Fruit fly (Drosophila melanogaster) whole organism, embryonic: ENCODE data around the gene aqz.

Experiments
- CG10366 ChIP-seq: fragments of 200-800 bp; sonication (Bioruptor generic); IDR thresholded peaks from 2 replicates; pipeline ENCODE4 v1.3.6; 2022; ENCODE audit warnings: missing biosample characterization, missing genetic modification characterization
- CG14441 ChIP-seq: fragments of 200-800 bp; sonication (Bioruptor generic); IDR thresholded peaks from 2 replicates; pipeline ENCODE4 v1.3.6; 2022; ENCODE audit warnings: missing biosample characterization, missing genetic modification characterization
- CG15514 ChIP-seq: fragments of 200-800 bp; sonication (Bioruptor generic); optimal IDR thresholded peaks from 3 replicates; lab custom pipeline; 2017; ENCODE audit warnings: missing biosample characterization, missing genetic modification characterization, mild to moderate bottlenecking, moderate library complexity, missing genetic modification reagents
- CG15601 ChIP-seq: fragments of 200-800 bp; sonication (Bioruptor generic); optimal IDR thresholded peaks from 3 replicates; lab custom pipeline; 2019; ENCODE audit warnings: missing biosample characterization, mild to moderate bottlenecking, missing genetic modification characterization, moderate library complexity
- CG1602 ChIP-seq: fragments of 200-800 bp; sonication (Bioruptor generic); optimal IDR thresholded peaks from 3 replicates; lab custom pipeline; 2016; ENCODE audit warnings: missing biosample characterization, missing genetic modification characterization
- CG16779 ChIP-seq: fragments of 200-800 bp; sonication (Bioruptor generic); IDR thresholded peaks from 2 replicates; pipeline ENCODE4 v1.3.6; 2022; ENCODE audit warnings: missing biosample characterization, missing genetic modification characterization
- CG3065 ChIP-seq: fragments of 200-800 bp; sonication (Bioruptor generic); optimal IDR thresholded peaks from 2 replicates; lab custom pipeline; 2016; ENCODE audit warnings: missing biosample characterization, missing genetic modification characterization
- CG31224 ChIP-seq: fragments of 200-800 bp; sonication (Bioruptor generic); IDR thresholded peaks from 2 replicates; pipeline ENCODE4 v1.3.6; 2022; ENCODE audit warnings: missing biosample characterization, missing genetic modification characterization
- CG3995 ChIP-seq: fragments of 200-800 bp; sonication (Bioruptor generic); optimal IDR thresholded peaks from 3 replicates; lab custom pipeline; 2016; ENCODE audit warnings: missing biosample characterization, missing genetic modification characterization
- CG4328 ChIP-seq: fragments of 200-800 bp; sonication (Bioruptor generic); optimal IDR thresholded peaks from 3 replicates; lab custom pipeline; 2017; ENCODE audit warnings: missing biosample characterization, missing genetic modification reagents, missing genetic modification characterization
- CG43689 ChIP-seq: fragments of 200-800 bp; sonication (Bioruptor generic); IDR thresholded peaks from 2 replicates; pipeline ENCODE4 v1.3.6; 2022; ENCODE audit warnings: missing biosample characterization, missing genetic modification characterization
- CG4730 ChIP-seq: fragments of 200-800 bp; sonication (Bioruptor generic); IDR thresholded peaks from 2 replicates; pipeline ENCODE4 v1.3.6; 2022; ENCODE audit warnings: missing biosample characterization, missing genetic modification characterization
- CG6689 ChIP-seq: fragments of 200-800 bp; sonication (Bioruptor generic); IDR thresholded peaks from 2 replicates; pipeline ENCODE4 v1.3.6; 2022; ENCODE audit warnings: missing biosample characterization, missing genetic modification characterization
- CG6791 ChIP-seq: fragments of 200-800 bp; sonication (Bioruptor generic); IDR thresholded peaks from 3 replicates; pipeline ENCODE4 v1.3.6; 2022; ENCODE audit warnings: missing biosample characterization, missing genetic modification characterization; ENCODE audit not compliant: partially characterized antibody
- CG9727 ChIP-seq: fragments of 200-800 bp; sonication (Bioruptor generic); optimal IDR thresholded peaks from 3 replicates; lab custom pipeline; 2017; ENCODE audit warnings: missing biosample characterization, mild to moderate bottlenecking, missing genetic modification characterization
- CG9797 ChIP-seq: fragments of 200-800 bp; sonication (Bioruptor generic); optimal IDR thresholded peaks from 3 replicates; lab custom pipeline; 2018; ENCODE audit warnings: missing biosample characterization, mild to moderate bottlenecking, missing genetic modification characterization
- CHES-1-like ChIP-seq: fragments of 200-800 bp; sonication (Bioruptor generic); optimal IDR thresholded peaks from 2 replicates; lab custom pipeline; 2016; ENCODE audit warnings: missing biosample characterization, missing genetic modification characterization
- CrebB ChIP-seq: fragments of 200-800 bp; sonication (Bioruptor generic); optimal IDR thresholded peaks from 3 replicates; lab custom pipeline; 2018; ENCODE audit warnings: missing biosample characterization, mild to moderate bottlenecking, missing genetic modification characterization
- Dek ChIP-seq: fragments of 200-800 bp; sonication (Bioruptor generic); optimal IDR thresholded peaks from 3 replicates; lab custom pipeline; 2019; ENCODE audit warnings: missing biosample characterization, mild to moderate bottlenecking, missing genetic modification characterization, moderate library complexity
- Dfd ChIP-seq, 2 experiments: fragments of >200 bp; optimal IDR thresholded peaks; 2 replicates each; lab custom pipeline; 2017; ENCODE audit warnings: missing biosample characterization in 2 of 2, missing genetic modification characterization in 2 of 2
- HLHmδ ChIP-seq: fragments of 200-800 bp; sonication (Bioruptor generic); optimal IDR thresholded peaks from 2 replicates; lab custom pipeline; 2018; ENCODE audit warnings: missing biosample characterization, mild to moderate bottlenecking, missing genetic modification characterization, moderate library complexity
- Hr39 ChIP-seq: fragments of >200 bp; optimal IDR thresholded peaks from 2 replicates; lab custom pipeline; 2017
- MTF-1 ChIP-seq: fragments of 200-800 bp; sonication (Bioruptor generic); optimal IDR thresholded peaks from 2 replicates; lab custom pipeline; 2018; ENCODE audit warnings: missing biosample characterization, mild to moderate bottlenecking, missing genetic modification characterization, borderline replicate concordance
- Mes4 ChIP-seq: fragments of 200-800 bp; sonication (Bioruptor generic); optimal IDR thresholded peaks from 2 replicates; lab custom pipeline; 2016; ENCODE audit warnings: missing biosample characterization, missing genetic modification characterization
- Mrtf ChIP-seq: fragments of 200-800 bp; sonication (Bioruptor generic); IDR thresholded peaks from 3 replicates; pipeline ENCODE4 v1.3.6; 2022; ENCODE audit warnings: missing biosample characterization, missing genetic modification characterization
- Oaz ChIP-seq: fragments of 200-800 bp; sonication (Bioruptor generic); IDR thresholded peaks from 2 replicates; pipeline ENCODE4 v1.3.6; 2022; ENCODE audit warnings: missing biosample characterization, missing genetic modification characterization
- Optix ChIP-seq: fragments of 200-800 bp; sonication (Bioruptor generic); IDR thresholded peaks from 3 replicates; pipeline ENCODE4 v1.3.6; 2022; ENCODE audit warnings: missing biosample characterization, missing genetic modification characterization
- Rfx ChIP-seq: fragments of 200-800 bp; sonication (Bioruptor generic); IDR thresholded peaks from 2 replicates; pipeline ENCODE4 v1.3.6; 2022; ENCODE audit warnings: missing biosample characterization, missing genetic modification characterization
- Tbp ChIP-seq: fragments of >200 bp; optimal IDR thresholded peaks from 2 replicates; lab custom pipeline; 2018; ENCODE audit warnings: missing biosample characterization, missing genetic modification characterization
- Vsx1 ChIP-seq: fragments of 200-800 bp; sonication (Bioruptor generic); optimal IDR thresholded peaks from 2 replicates; lab custom pipeline; 2017; ENCODE audit warnings: missing biosample characterization, mild to moderate bottlenecking, missing genetic modification characterization, missing genetic modification reagents
- abd-A ChIP-seq: fragments of 200-800 bp; sonication (Bioruptor generic); optimal IDR thresholded peaks from 3 replicates; lab custom pipeline; 2019; ENCODE audit warnings: missing biosample characterization, mild to moderate bottlenecking, missing genetic modification characterization, moderate library complexity
- br ChIP-seq: fragments of >200 bp; optimal IDR thresholded peaks from 2 replicates; lab custom pipeline; 2017
- bsh ChIP-seq, 2 experiments: fragments of 200-800 bp; sonication (Bioruptor generic); optimal IDR thresholded peaks; 2 replicates each; lab custom pipeline; 2017 to 2018; ENCODE audit warnings: mild to moderate bottlenecking in 2 of 2, missing biosample characterization in 2 of 2, missing genetic modification characterization in 2 of 2, moderate library complexity in 1 of 2
- cad ChIP-seq: fragments of >200 bp; optimal IDR thresholded peaks from 2 replicates; lab custom pipeline; 2017; ENCODE audit warnings: missing biosample characterization, missing genetic modification characterization
- cato ChIP-seq: fragments of 200-800 bp; sonication (Bioruptor generic); optimal IDR thresholded peaks from 2 replicates; lab custom pipeline; 2016; ENCODE audit warnings: missing biosample characterization, missing genetic modification characterization, borderline replicate concordance
- dan ChIP-seq: fragments of 200-800 bp; sonication (Bioruptor generic); IDR thresholded peaks from 2 replicates; pipeline ENCODE4 v1.3.6; 2022; ENCODE audit warnings: missing biosample characterization, missing genetic modification characterization
- dpn ChIP-seq, 2 experiments: fragments of 200-800 bp; sonication (Bioruptor generic); optimal IDR thresholded peaks; 3 replicates each; lab custom pipeline; 2016; ENCODE audit warnings: missing biosample characterization in 2 of 2, missing genetic modification characterization in 2 of 2
- fd3F ChIP-seq: fragments of 200-800 bp; sonication (Bioruptor generic); optimal IDR thresholded peaks from 2 replicates; lab custom pipeline; 2018; ENCODE audit warnings: missing biosample characterization, mild to moderate bottlenecking, missing genetic modification characterization, moderate library complexity
- gsb-n ChIP-seq: fragments of 200-800 bp; sonication (Bioruptor generic); optimal IDR thresholded peaks from 3 replicates; lab custom pipeline; 2018; ENCODE audit warnings: missing biosample characterization, mild to moderate bottlenecking, missing genetic modification characterization
- hb ChIP-seq: fragments of 200-800 bp; sonication (Bioruptor generic); IDR thresholded peaks from 3 replicates; pipeline ENCODE4 v1.3.6; 2022; ENCODE audit warnings: missing biosample characterization, missing genetic modification characterization; ENCODE audit not compliant: partially characterized antibody
- hbn ChIP-seq: fragments of 200-800 bp; sonication (Bioruptor generic); IDR thresholded peaks from 2 replicates; pipeline ENCODE4 v1.3.6; 2022; ENCODE audit warnings: missing biosample characterization, missing genetic modification characterization; ENCODE audit not compliant: partially characterized antibody
- hth ChIP-seq: fragments of >200 bp; optimal IDR thresholded peaks from 2 replicates; lab custom pipeline; 2017; ENCODE audit warnings: inconsistent platforms
- jing ChIP-seq: fragments of 200-800 bp; sonication (Bioruptor generic); optimal IDR thresholded peaks from 2 replicates; lab custom pipeline; 2018; ENCODE audit warnings: missing biosample characterization, mild to moderate bottlenecking, missing genetic modification characterization
- kah ChIP-seq: fragments of 200-800 bp; sonication (Bioruptor generic); optimal IDR thresholded peaks from 2 replicates; lab custom pipeline; 2018; ENCODE audit warnings: missing biosample characterization, mild to moderate bottlenecking, missing genetic modification characterization
- kay ChIP-seq: fragments of 200-800 bp; sonication (Bioruptor generic); optimal IDR thresholded peaks from 2 replicates; lab custom pipeline; 2016; ENCODE audit warnings: missing biosample characterization, missing genetic modification characterization
- ken ChIP-seq: fragments of 200-800 bp; sonication (Bioruptor generic); IDR thresholded peaks from 3 replicates; pipeline ENCODE4 v1.3.6; 2022; ENCODE audit warnings: missing biosample characterization, missing genetic modification characterization
- mirr ChIP-seq: fragments of 200-800 bp; sonication (Bioruptor generic); optimal IDR thresholded peaks from 3 replicates; lab custom pipeline; 2018; ENCODE audit warnings: missing biosample characterization, mild to moderate bottlenecking, missing genetic modification characterization
- pb ChIP-seq: fragments of 200-800 bp; sonication (Bioruptor generic); optimal IDR thresholded peaks from 3 replicates; lab custom pipeline; 2016; ENCODE audit warnings: missing biosample characterization, missing genetic modification characterization
- rib ChIP-seq: fragments of 200-800 bp; sonication (Bioruptor generic); IDR thresholded peaks from 2 replicates; pipeline ENCODE4 v1.3.6; 2022; ENCODE audit warnings: missing biosample characterization, missing genetic modification characterization
- sisA ChIP-seq: fragments of 200-800 bp; sonication (Bioruptor generic); IDR thresholded peaks from 2 replicates; pipeline ENCODE4 v1.3.6; 2022; ENCODE audit warnings: missing biosample characterization, missing genetic modification characterization
- slp2 ChIP-seq: fragments of 200-800 bp; sonication (Bioruptor generic); optimal IDR thresholded peaks from 2 replicates; lab custom pipeline; 2016; ENCODE audit warnings: missing biosample characterization, missing genetic modification characterization
- ttk ChIP-seq: fragments of 200-800 bp; sonication (Bioruptor generic); IDR thresholded peaks from 2 replicates; pipeline ENCODE4 v2.1.2; 2022; ENCODE audit warnings: missing biosample characterization, missing genetic modification characterization
- vvl ChIP-seq: fragments of 200-800 bp; sonication (Bioruptor generic); IDR thresholded peaks from 2 replicates; pipeline ENCODE4 v1.3.6; 2022; ENCODE audit warnings: missing biosample characterization, missing genetic modification characterization

Gene aqz

dm6 chr3R:8808518-8808921, 12.0 kb downstream of the aqz start (continued):
- TF ChIP-seq Rfx (GFP tag; lab: Robert Waterston, UW): 0 out of 2 replicates have a peak, but pooled peaks have one; percentile 8
- TF ChIP-seq CG15601 (tag; lab: Kevin White, UChicago): peak; percentile 73
- no peak for TF ChIP-seq CrebB (tag; lab: Kevin White, UChicago)
- no peak for TF ChIP-seq MTF-1
- TF ChIP-seq Vsx1 (GFP tag; lab: Kevin White, UChicago): peak; percentile 37
- TF ChIP-seq br (lab: Kevin White, UChicago): no peak
- no peak for TF ChIP-seq mirr (GFP tag; lab: Kevin White, UChicago)
- no peak for TF ChIP-seq Hr39
- peak; percentile 32; the same call in 1 of the 2 replicates for TF ChIP-seq sisA (GFP tag; lab: Robert Waterston, UW)
- TF ChIP-seq CG43689 (GFP tag; lab: Robert Waterston, UW): no peak
- TF ChIP-seq ttk (GFP tag; lab: Robert Waterston, UW): 0 out of 2 replicates have a peak, but pooled peaks have one; percentile 33
- TF ChIP-seq Tbp (GFP tag; lab: Kevin White, UChicago): no peak
- TF ChIP-seq cato (GFP tag; lab: Kevin White, UChicago): peak; percentile 49
- no peak for TF ChIP-seq Dfd (GFP tag; optimal IDR thresholded peaks at IDR 0.05; lab: Kevin White, UChicago)
- TF ChIP-seq Mrtf (GFP tag; lab: Robert Waterston, UW): no peak
- TF ChIP-seq hb (GFP tag; lab: Robert Waterston, UW): no peak
- peak; percentile 61 for TF ChIP-seq slp2 (GFP tag; lab: Kevin White, UChicago)
- no peak for TF ChIP-seq abd-A (tag; lab: Kevin White, UChicago)
- peak; percentile 6; the same call in 1 of the 2 replicates for TF ChIP-seq CG14441 (GFP tag; lab: Robert Waterston, UW)
- TF ChIP-seq cad (GFP tag; lab: Kevin White, UChicago): no peak
- TF ChIP-seq vvl (GFP tag; lab: Robert Waterston, UW): peak; percentile 72
- no peak for TF ChIP-seq CG4730
- TF ChIP-seq CHES-1-like (GFP tag; lab: Kevin White, UChicago): peak; percentile 24
- TF ChIP-seq CG31224 (GFP tag; lab: Robert Waterston, UW): 0 out of 2 replicates have a peak, but pooled peaks have one; percentile 38
- TF ChIP-seq CG16779: no peak
- TF ChIP-seq CG9797: no peak
- TF ChIP-seq CG15514 (GFP tag; lab: Kevin White, UChicago): no peak
- peak; percentile 48 to 56 for TF ChIP-seq dpn (GFP tag; optimal IDR thresholded peaks at IDR 0.05; lab: Kevin White, UChicago)
- TF ChIP-seq Dek: no peak
- TF ChIP-seq HLHmδ (GFP tag; lab: Kevin White, UChicago): no peak
- TF ChIP-seq CG10366 (GFP tag; lab: Robert Waterston, UW): no peak
- no peak; the same call in 1 of the 2 replicates for TF ChIP-seq dan (GFP tag; lab: Robert Waterston, UW)
- peak; percentile 16 for TF ChIP-seq CG3065 (GFP tag; lab: Kevin White, UChicago)
- TF ChIP-seq Oaz (GFP tag; lab: Robert Waterston, UW): no peak
- no peak for TF ChIP-seq CG3995 (GFP tag; lab: Kevin White, UChicago)
- TF ChIP-seq ken (GFP tag; lab: Robert Waterston, UW): no peak
- peak; percentile 76 for TF ChIP-seq CG6689 (GFP tag; lab: Robert Waterston, UW)
- no peak for TF ChIP-seq CG6791 (GFP tag; lab: Robert Waterston, UW)
- TF ChIP-seq kah (GFP tag; lab: Kevin White, UChicago): no peak
- TF ChIP-seq bsh (GFP tag; optimal IDR thresholded peaks at IDR 0.05; lab: Kevin White, UChicago): peak in 1 of 2 experiments; percentile 80
- no peak for TF ChIP-seq hbn (GFP tag; lab: Robert Waterston, UW)
- peak; percentile 53 for TF ChIP-seq kay (GFP tag; lab: Kevin White, UChicago)
- no peak for TF ChIP-seq rib (GFP tag; lab: Robert Waterston, UW)
- peak; percentile 87 for TF ChIP-seq CG1602 (GFP tag; lab: Kevin White, UChicago)
- TF ChIP-seq CG4328 (GFP tag; lab: Kevin White, UChicago): peak; percentile 49
- no peak for TF ChIP-seq pb (GFP tag; lab: Kevin White, UChicago)
- no peak for TF ChIP-seq Optix (GFP tag; lab: Robert Waterston, UW)
- no peak for TF ChIP-seq hth (lab: Kevin White, UChicago)
- no peak for TF ChIP-seq fd3F (GFP tag; lab: Kevin White, UChicago)
- TF ChIP-seq gsb-n: peak; percentile 85
- peak; percentile 96 for TF ChIP-seq CG9727
- TF ChIP-seq Mes4 (GFP tag; lab: Kevin White, UChicago): peak; percentile 49
- TF ChIP-seq jing: no peak
